Fruit fly (Drosophila melanogaster): ENCODE measurements around the gene CG1840.

DNA sequence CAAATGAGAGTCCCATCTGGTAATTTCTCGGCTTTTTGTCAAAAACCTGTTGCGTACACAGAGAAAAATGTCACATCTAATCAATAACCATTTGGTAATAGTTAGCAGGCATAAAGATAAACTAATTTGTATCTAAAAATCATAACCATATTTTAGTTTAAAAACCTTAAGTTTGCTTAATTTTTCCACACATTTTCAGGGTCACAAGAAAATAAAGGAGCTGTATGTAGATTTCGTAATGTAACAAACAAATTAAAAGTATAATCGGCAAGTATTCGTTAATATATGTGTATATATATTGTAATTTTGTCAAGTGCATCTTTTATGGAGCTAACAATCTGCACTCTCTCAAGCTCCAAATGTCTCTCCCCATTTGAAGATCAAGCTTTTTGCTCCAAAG, 32.8 kb downstream of the CG1840 start:
- TF ChIP-seq Myc (optimal IDR thresholded peaks at IDR 0.05) (no peak), Sp1 (GFP tag; optimal IDR thresholded peaks at IDR 0.05) (peak; percentile 93), brk (GFP tag; optimal IDR thresholded peaks at IDR 0.05) (peak; percentile 71), br (GFP tag; optimal IDR thresholded peaks at IDR 0.05) (peak; percentile 74), Abd-B (GFP tag; optimal IDR thresholded peaks at IDR 0.05) (no peak), sage (GFP tag; optimal IDR thresholded peaks at IDR 0.05) (no peak), tai (GFP tag; optimal IDR thresholded peaks at IDR 0.05) (no peak), fru (GFP tag; optimal IDR thresholded peaks at IDR 0.05) (peak; percentile 85), sv (GFP tag; optimal IDR thresholded peaks at IDR 0.05) (peak; percentile 72), CG9705 (GFP tag; optimal IDR thresholded peaks at IDR 0.05) (peak; percentile 83), Hr78 (GFP tag; optimal IDR thresholded peaks at IDR 0.05) (no peak), psq (GFP tag; optimal IDR thresholded peaks at IDR 0.05) (peak; percentile 72), h (GFP tag; optimal IDR thresholded peaks at IDR 0.05) (peak; percentile 85)
